Worm (Caenorhabditis elegans) whole organism, midembryonic: ENCODE results near the gene F46C3.7.

Experiments used
- T22C8.4 ChIP-seq: fragments of 200-800 bp; sonication (Bioruptor generic); IDR thresholded peaks from 2 replicates; pipeline ENCODE4 v1.3.6; 2022; ENCODE audit warnings: missing genetic modification characterization, missing compliant biosample characterization
- cog-1 ChIP-seq: sonication (generic microtip); optimal IDR thresholded peaks from 2 replicates; lab custom pipeline; 2016; ENCODE audit warnings: missing genetic modification characterization, missing compliant biosample characterization
- flt-1 ChIP-seq: fragments of 200-800 bp; sonication (Bioruptor generic); IDR thresholded peaks from 2 replicates; pipeline ENCODE4 v1.3.6; 2022; ENCODE audit warnings: missing genetic modification characterization, missing compliant biosample characterization
- klf-2 ChIP-seq: fragments of 200-800 bp; sonication (Bioruptor generic); conservative IDR thresholded peaks from 2 replicates; pipeline ENCODE4 v1.3.6; 2022; ENCODE audit warnings: missing genetic modification reagents, missing genetic modification characterization, missing compliant biosample characterization
- med-1 ChIP-seq: sonication (generic microtip); optimal IDR thresholded peaks from 2 replicates; lab custom pipeline; 2017; ENCODE audit warnings: missing genetic modification characterization, mild to moderate bottlenecking, missing compliant biosample characterization, antibody characterized with exemption, missing genetic modification reagents; ENCODE audit not compliant: insufficient read depth
- ref-1 ChIP-seq: fragments of 200-800 bp; sonication (Bioruptor generic); conservative IDR thresholded peaks from 2 replicates; pipeline ENCODE4 v1.3.6; 2022; ENCODE audit warnings: missing genetic modification reagents, missing genetic modification characterization, missing compliant biosample characterization
- tab-1 ChIP-seq: fragments of 200-800 bp; sonication (Bioruptor generic); IDR thresholded peaks from 2 replicates; pipeline ENCODE4 v1.3.6; 2022; ENCODE audit warnings: missing genetic modification characterization, missing compliant biosample characterization
- ztf-23 ChIP-seq: fragments of 200-800 bp; sonication (Bioruptor generic); IDR thresholded peaks from 2 replicates; pipeline ENCODE4 v1.3.6; 2022; ENCODE audit warnings: missing genetic modification reagents, missing genetic modification characterization, missing compliant biosample characterization
- ztf-29 ChIP-seq: fragments of 200-800 bp; sonication (Bioruptor generic); IDR thresholded peaks from 2 replicates; pipeline ENCODE4 v1.3.6; 2022; ENCODE audit warnings: missing genetic modification reagents, missing genetic modification characterization, missing compliant biosample characterization

The F46C3.7 gene

ce11 chrX:11450261-11450660 lies 10.4 kb downstream of the F46C3.7 start:
- TF ChIP-seq ref-1 (GFP tag; lab: Robert Waterston, UW) (no peak), med-1 (GFP tag; lab: Kevin White, UChicago) (no peak), ztf-29 (GFP tag; lab: Robert Waterston, UW) (no peak), flt-1 (GFP tag; lab: Robert Waterston, UW) (no peak), tab-1 (GFP tag; lab: Robert Waterston, UW) (no peak), ztf-23 (no peak), klf-2 (GFP tag; lab: Robert Waterston, UW) (no peak), T22C8.4 (GFP tag; lab: Robert Waterston, UW) (no peak), cog-1 (tag; lab: Kevin White, UChicago) (no peak)

- TF ChIP-seq tab-1 (GFP tag; lab: Robert Waterston, UW) (no peak), ref-1 (GFP tag; lab: Robert Waterston, UW) (no peak), ztf-23 (no peak), ztf-29 (GFP tag; lab: Robert Waterston, UW) (no peak), klf-2 (GFP tag; lab: Robert Waterston, UW) (no peak), flt-1 (GFP tag; lab: Robert Waterston, UW) (no peak), T22C8.4 (GFP tag; lab: Robert Waterston, UW) (no peak), cog-1 (tag; lab: Kevin White, UChicago) (no peak)
These were observed 12.5 kb downstream of the F46C3.7 start for ce11 chrX:11452316-11452715.

- no peak for TF ChIP-seq med-1 (GFP tag; lab: Kevin White, UChicago)
These were observed 14.4 kb downstream of the F46C3.7 start, which contains the start of gene F48C5.2 for ce11 chrX:11454231-11454630. Gene F48C5.2 (minus strand): TSS chrX:11454331.

- TF ChIP-seq T22C8.4 (GFP tag; lab: Robert Waterston, UW) = no peak
- no peak for TF ChIP-seq ztf-29 (GFP tag; lab: Robert Waterston, UW)
- no peak for TF ChIP-seq flt-1 (GFP tag; lab: Robert Waterston, UW)
- TF ChIP-seq tab-1 (GFP tag; lab: Robert Waterston, UW) = no peak
- no peak for TF ChIP-seq ztf-23
- no peak for TF ChIP-seq cog-1 (tag; lab: Kevin White, UChicago)
- TF ChIP-seq ref-1 (GFP tag; lab: Robert Waterston, UW) = no peak
- no peak for TF ChIP-seq med-1 (GFP tag; lab: Kevin White, UChicago)
- TF ChIP-seq klf-2 (GFP tag; lab: Robert Waterston, UW) = no peak
These were observed 16.8 kb downstream of the F46C3.7 start for ce11 chrX:11456665-11457064.

ce11 chrX:11461545-11461944 lies 21.7 kb downstream of the F46C3.7 start:
- no peak for TF ChIP-seq cog-1 (tag; lab: Kevin White, UChicago)
- no peak for TF ChIP-seq klf-2 (GFP tag; lab: Robert Waterston, UW)
- TF ChIP-seq med-1 (GFP tag; lab: Kevin White, UChicago) = no peak
- TF ChIP-seq tab-1 (GFP tag; lab: Robert Waterston, UW) = no peak
- TF ChIP-seq flt-1 (GFP tag; lab: Robert Waterston, UW) = no peak

- TF ChIP-seq med-1 (GFP tag; lab: Kevin White, UChicago) = no peak
- TF ChIP-seq cog-1 (tag; lab: Kevin White, UChicago) = no peak
- TF ChIP-seq T22C8.4 (GFP tag; lab: Robert Waterston, UW) = no peak
- no peak for TF ChIP-seq ref-1 (GFP tag; lab: Robert Waterston, UW)
- no peak for TF ChIP-seq ztf-23
- no peak for TF ChIP-seq flt-1 (GFP tag; lab: Robert Waterston, UW)
- no peak for TF ChIP-seq klf-2 (GFP tag; lab: Robert Waterston, UW)
- TF ChIP-seq ztf-29 (GFP tag; lab: Robert Waterston, UW) = no peak
- TF ChIP-seq tab-1 (GFP tag; lab: Robert Waterston, UW) = no peak
These were observed 22.3 kb downstream of the F46C3.7 start for ce11 chrX:11462112-11462511.

- TF ChIP-seq med-1 (GFP tag; lab: Kevin White, UChicago) (no peak), flt-1 (GFP tag; lab: Robert Waterston, UW) (no peak), ztf-23 (no peak), tab-1 (GFP tag; lab: Robert Waterston, UW) (no peak), cog-1 (tag; lab: Kevin White, UChicago) (no peak), ztf-29 (GFP tag; lab: Robert Waterston, UW) (no peak), klf-2 (GFP tag; lab: Robert Waterston, UW) (no peak)
These were observed 23.2 kb downstream of the F46C3.7 start for ce11 chrX:11463005-11463404.

- TF ChIP-seq ztf-23 (no peak), tab-1 (GFP tag; lab: Robert Waterston, UW) (no peak), ref-1 (GFP tag; lab: Robert Waterston, UW) (no peak), med-1 (GFP tag; lab: Kevin White, UChicago) (no peak), klf-2 (GFP tag; lab: Robert Waterston, UW) (no peak), ztf-29 (GFP tag; lab: Robert Waterston, UW) (no peak), T22C8.4 (GFP tag; lab: Robert Waterston, UW) (no peak), flt-1 (GFP tag; lab: Robert Waterston, UW) (no peak), cog-1 (tag; lab: Kevin White, UChicago) (no peak)
These were observed 23.7 kb downstream of the F46C3.7 start for ce11 chrX:11463568-11463967.

- no peak for TF ChIP-seq tab-1 (GFP tag; lab: Robert Waterston, UW)
- no peak for TF ChIP-seq T22C8.4 (GFP tag; lab: Robert Waterston, UW)
- TF ChIP-seq ref-1 (GFP tag; lab: Robert Waterston, UW) = no peak
- TF ChIP-seq ztf-29 (GFP tag; lab: Robert Waterston, UW) = no peak
- no peak for TF ChIP-seq flt-1 (GFP tag; lab: Robert Waterston, UW)
- TF ChIP-seq cog-1 (tag; lab: Kevin White, UChicago) = no peak
- no peak for TF ChIP-seq klf-2 (GFP tag; lab: Robert Waterston, UW)
- no peak for TF ChIP-seq med-1 (GFP tag; lab: Kevin White, UChicago)
- no peak for TF ChIP-seq ztf-23
These were observed 24.6 kb downstream of the F46C3.7 start for ce11 chrX:11464271-11465103.
